Fruit fly (Drosophila melanogaster): ENCODE measurements around the gene Gss2.
A peak's percentile ranks its signal among the peaks of the same experiment; 100 is the strongest.

Gss2 gene

DNA sequence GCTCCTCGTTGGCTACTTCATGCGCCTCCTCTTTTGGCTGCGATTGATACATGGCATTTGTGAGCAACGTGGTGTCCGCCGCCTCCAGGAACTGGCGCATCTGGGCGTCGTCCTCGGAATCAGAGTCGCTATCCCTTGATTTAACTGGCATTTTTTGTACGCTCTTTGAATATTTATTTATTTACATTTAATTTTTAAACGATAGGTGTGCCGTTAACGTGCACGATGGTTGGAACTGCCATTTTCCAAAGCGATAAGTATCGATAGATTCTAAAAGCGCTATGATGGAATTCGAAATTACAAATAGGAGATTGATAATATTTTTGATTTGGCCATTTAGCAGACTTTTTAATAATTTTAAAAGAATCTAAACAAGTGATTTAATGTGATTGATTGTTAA lies 47.0 kb upstream of the Gss2 start, which contains the start of gene CG32554 (continued):
- no peak for TF ChIP-seq wek (GFP tag; optimal IDR thresholded peaks at IDR 0.05)
- TF ChIP-seq phol (tag; optimal IDR thresholded peaks at IDR 0.05): peak; percentile 75
- no peak for TF ChIP-seq CG1024 (GFP tag; IDR thresholded peaks at IDR 0.05)
- peak; percentile 81 for TF ChIP-seq Dp (GFP tag; optimal IDR thresholded peaks at IDR 0.05)
- no peak for TF ChIP-seq stc (GFP tag; IDR thresholded peaks at IDR 0.05)
- TF ChIP-seq trem (tag; optimal IDR thresholded peaks at IDR 0.05): peak; percentile 95
- no peak for TF ChIP-seq CG4404 (GFP tag; IDR thresholded peaks at IDR 0.05)
- TF ChIP-seq oc (tag; optimal IDR thresholded peaks at IDR 0.05): no peak
- TF ChIP-seq CG6683 (GFP tag; optimal IDR thresholded peaks at IDR 0.05): no peak
- TF ChIP-seq cwo (GFP tag; optimal IDR thresholded peaks at IDR 0.05): no peak
- peak; percentile 93 for TF ChIP-seq Dll (GFP tag; IDR thresholded peaks at IDR 0.05; ENCODE audit: partially characterized antibody)
- no peak for TF ChIP-seq tup (GFP tag; optimal IDR thresholded peaks at IDR 0.05)
- no peak for TF ChIP-seq Mrtf (GFP tag; IDR thresholded peaks at IDR 0.05)
- no peak for TF ChIP-seq CG30020 (tag; optimal IDR thresholded peaks at IDR 0.05)
- TF ChIP-seq BEAF-32 (GFP tag; optimal IDR thresholded peaks at IDR 0.05): peak; percentile 83
- peak; percentile 48 for TF ChIP-seq CG15514 (GFP tag; optimal IDR thresholded peaks at IDR 0.05)
- TF ChIP-seq MBD-R2 (GFP tag; IDR thresholded peaks at IDR 0.05): peak; percentile 69
- peak; percentile 84 for TF ChIP-seq CG7963 (GFP tag; IDR thresholded peaks at IDR 0.05; ENCODE audit: partially characterized antibody)
- TF ChIP-seq CG17361 (GFP tag; IDR thresholded peaks at IDR 0.05): no peak
- no peak for TF ChIP-seq nmo (GFP tag; optimal IDR thresholded peaks at IDR 0.05)
- no peak for TF ChIP-seq aop (GFP tag; IDR thresholded peaks at IDR 0.05)
- no peak for TF ChIP-seq bowl (GFP tag; IDR thresholded peaks at IDR 0.05)
- peak; percentile 88; the same call in 2 of the 3 replicates for TF ChIP-seq Opbp (GFP tag; IDR thresholded peaks at IDR 0.05; ENCODE audit: partially characterized antibody)
- TF ChIP-seq knrl (GFP tag; IDR thresholded peaks at IDR 0.05; ENCODE audit: partially characterized antibody): peak; percentile 86
- peak; percentile 78; the same call in 2 of the 3 replicates for TF ChIP-seq mld (GFP tag; IDR thresholded peaks at IDR 0.05; ENCODE audit: partially characterized antibody)
- TF ChIP-seq NC2β (GFP tag; optimal IDR thresholded peaks at IDR 0.05): no peak
- peak; percentile 91 for TF ChIP-seq amos (GFP tag; IDR thresholded peaks at IDR 0.05; ENCODE audit: partially characterized antibody)
- peak; percentile 88 for TF ChIP-seq sna (GFP tag; IDR thresholded peaks at IDR 0.05; ENCODE audit: partially characterized antibody)
- TF ChIP-seq zen2 (GFP tag; IDR thresholded peaks at IDR 0.05; ENCODE audit: partially characterized antibody): peak; percentile 91
- peak; percentile 80; the same call in 1 of the 2 replicates for TF ChIP-seq CG42726 (GFP tag; IDR thresholded peaks at IDR 0.05; ENCODE audit: partially characterized antibody)
- peak; percentile 96 for TF ChIP-seq CG13287 (GFP tag; IDR thresholded peaks at IDR 0.05; ENCODE audit: partially characterized antibody)
- TF ChIP-seq stwl (tag; optimal IDR thresholded peaks at IDR 0.05): peak; percentile 5
- TF ChIP-seq br (optimal IDR thresholded peaks at IDR 0.05): no peak
- TF ChIP-seq CG13296 (GFP tag; optimal IDR thresholded peaks at IDR 0.05): no peak
- peak; percentile 83 for TF ChIP-seq vnd (GFP tag; IDR thresholded peaks at IDR 0.05; ENCODE audit: partially characterized antibody)
- no peak for TF ChIP-seq tio (GFP tag; optimal IDR thresholded peaks at IDR 0.05)
- TF ChIP-seq inv (GFP tag; IDR thresholded peaks at IDR 0.05; ENCODE audit: partially characterized antibody): peak; percentile 83
- peak; percentile 93 for TF ChIP-seq CG34224 (GFP tag; IDR thresholded peaks at IDR 0.05; ENCODE audit: partially characterized antibody)
- peak; percentile 77 for TF ChIP-seq CG2129 (GFP tag; IDR thresholded peaks at IDR 0.05; ENCODE audit: partially characterized antibody)
- peak; percentile 5 for TF ChIP-seq Sin3A (optimal IDR thresholded peaks at IDR 0.05)
- peak; percentile 88 for TF ChIP-seq HLH4C (GFP tag; IDR thresholded peaks at IDR 0.05; ENCODE audit: partially characterized antibody)
- TF ChIP-seq CG2116 (GFP tag; optimal IDR thresholded peaks at IDR 0.05): peak; percentile 47
- no peak for TF ChIP-seq fd64A (GFP tag; optimal IDR thresholded peaks at IDR 0.05)
- no peak for TF ChIP-seq CG6765 (GFP tag; optimal IDR thresholded peaks at IDR 0.05)
- TF ChIP-seq bbx (GFP tag; IDR thresholded peaks at IDR 0.05; ENCODE audit: partially characterized antibody): peak; percentile 91
- peak; percentile 92 for TF ChIP-seq hbn (GFP tag; IDR thresholded peaks at IDR 0.05; ENCODE audit: partially characterized antibody)
- peak; percentile 59 for TF ChIP-seq Med (GFP tag)
- peak; percentile 81 for TF ChIP-seq CG14860 (GFP tag; IDR thresholded peaks at IDR 0.05; ENCODE audit: partially characterized antibody)
- no peak for TF ChIP-seq eyg (GFP tag; optimal IDR thresholded peaks at IDR 0.05)
